1 fruit fly cellular context compared by ENCODE assay signal in the genomic region with DNA sequence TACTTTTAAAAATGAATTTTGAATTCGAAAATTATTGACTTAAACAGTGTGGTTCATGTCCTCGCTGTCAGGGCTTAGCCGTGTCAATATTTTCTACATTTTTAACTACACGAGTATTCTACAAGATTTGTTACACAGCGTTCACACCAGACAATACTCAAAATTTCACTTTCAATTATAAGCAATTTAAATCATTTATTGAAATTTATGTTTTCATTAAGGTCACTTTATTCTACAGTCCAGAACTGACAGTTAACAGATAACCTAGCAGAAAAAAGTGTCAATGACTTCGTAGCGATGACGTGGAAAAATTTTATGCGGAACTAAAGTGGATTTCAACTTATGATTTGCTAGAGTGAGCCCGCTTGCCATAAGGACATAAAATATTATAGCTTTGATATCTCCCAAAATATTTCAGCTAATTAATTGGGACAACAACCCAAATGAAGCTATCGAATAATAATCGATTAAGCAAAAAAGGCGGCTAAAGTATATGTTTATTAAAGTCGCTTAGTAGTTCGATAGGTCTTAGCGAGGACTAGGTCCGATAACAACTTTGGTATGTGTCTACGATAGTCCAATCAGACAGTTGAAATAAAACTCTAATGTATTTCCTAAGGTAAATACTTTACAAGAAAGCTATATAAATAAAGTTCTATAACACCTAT.
A peak's percentile ranks its signal among the peaks of the same experiment; 100 is the strongest.
TF ChIP-seq lines count a peak whose summit lies in the region.

No protein-coding gene starts in this region.

TF ChIP-seq in whole organism, embryonic, 481 proteins besides CTCF, POLR2A, EP300 and RAD21 (continued from another document and continues in another):
- peak; percentile 59 for TF ChIP-seq CG2712 (tag; optimal IDR thresholded peaks at IDR 0.05; lab: Kevin White, UChicago)
- TF ChIP-seq twi (tag; optimal IDR thresholded peaks at IDR 0.05; lab: Kevin White, UChicago): no peak
- TF ChIP-seq CG15696 (tag; optimal IDR thresholded peaks at IDR 0.05; lab: Kevin White, UChicago): peak; percentile 16
- TF ChIP-seq CoRest (tag; optimal IDR thresholded peaks at IDR 0.05; lab: Kevin White, UChicago): peak; percentile 44
- TF ChIP-seq grau (tag; optimal IDR thresholded peaks at IDR 0.05; lab: Kevin White, UChicago): peak; percentile 48
- TF ChIP-seq CG4282 (GFP tag; optimal IDR thresholded peaks at IDR 0.05; lab: Kevin White, UChicago): no peak
- no peak for TF ChIP-seq ewg (GFP tag; optimal IDR thresholded peaks at IDR 0.05; lab: Kevin White, UChicago)
- TF ChIP-seq Hey (tag; optimal IDR thresholded peaks at IDR 0.05; lab: Kevin White, UChicago): no peak
- TF ChIP-seq HmgZ (tag; optimal IDR thresholded peaks at IDR 0.05; lab: Kevin White, UChicago): no peak
- TF ChIP-seq dmrt99B (tag; optimal IDR thresholded peaks at IDR 0.05; lab: Kevin White, UChicago): peak; percentile 61
- peak; percentile 74 for TF ChIP-seq seq (GFP tag; IDR thresholded peaks at IDR 0.05; lab: Robert Waterston, UW)
- TF ChIP-seq Sry-δ (GFP tag; optimal IDR thresholded peaks at IDR 0.05; lab: Kevin White, UChicago): peak; percentile 37
- no peak for TF ChIP-seq lbe (GFP tag; optimal IDR thresholded peaks at IDR 0.05; lab: Kevin White, UChicago)
- TF ChIP-seq Chrac-16 (GFP tag; optimal IDR thresholded peaks at IDR 0.05; lab: Kevin White, UChicago): no peak
- no peak for TF ChIP-seq sd (tag; optimal IDR thresholded peaks at IDR 0.05; lab: Kevin White, UChicago)
- no peak for TF ChIP-seq Ets97D (GFP tag; optimal IDR thresholded peaks at IDR 0.05; lab: Kevin White, UChicago)
- no peak for TF ChIP-seq aop (GFP tag; IDR thresholded peaks at IDR 0.05; lab: Robert Waterston, UW)
- no peak for TF ChIP-seq CG3407 (GFP tag; optimal IDR thresholded peaks at IDR 0.05; lab: Kevin White, UChicago)
- no peak for TF ChIP-seq CG14965 (GFP tag; optimal IDR thresholded peaks at IDR 0.05; lab: Kevin White, UChicago; ENCODE audit: borderline replicate concordance)
- peak; percentile 4 for TF ChIP-seq bab2 (GFP tag; optimal IDR thresholded peaks at IDR 0.05; lab: Kevin White, UChicago)
- TF ChIP-seq CG18476 (GFP tag; optimal IDR thresholded peaks at IDR 0.05; lab: Kevin White, UChicago): peak; percentile 51
- TF ChIP-seq Nf-YB (GFP tag; optimal IDR thresholded peaks at IDR 0.05; lab: Kevin White, UChicago): no peak
- TF ChIP-seq toy (GFP tag; IDR thresholded peaks at IDR 0.05; lab: Robert Waterston, UW): no peak
- no peak for TF ChIP-seq CG6175 (GFP tag; IDR thresholded peaks at IDR 0.05; lab: Robert Waterston, UW)
- TF ChIP-seq sc (optimal IDR thresholded peaks at IDR 0.05; lab: Kevin White, UChicago): no peak
- no peak for TF ChIP-seq sc (GFP tag; optimal IDR thresholded peaks at IDR 0.05; lab: Kevin White, UChicago)
- TF ChIP-seq CG15514 (GFP tag; optimal IDR thresholded peaks at IDR 0.05; lab: Kevin White, UChicago): peak; percentile 97
- peak; percentile 19; the same call in 1 of the 2 replicates for TF ChIP-seq CG17612 (GFP tag; IDR thresholded peaks at IDR 0.05; lab: Robert Waterston, UW)
- TF ChIP-seq Kr (GFP tag; optimal IDR thresholded peaks at IDR 0.05; lab: Kevin White, UChicago): no peak
- no peak for TF ChIP-seq CG7271 (tag; optimal IDR thresholded peaks at IDR 0.05; lab: Kevin White, UChicago)
- TF ChIP-seq esg (GFP tag; conservative IDR thresholded peaks at IDR 0.05; lab: Robert Waterston, UW): peak; percentile 74
- TF ChIP-seq Adf1 (GFP tag; IDR thresholded peaks at IDR 0.05; lab: Robert Waterston, UW): peak; percentile 38; the same call in 1 of the 2 replicates
- no peak for TF ChIP-seq tna (GFP tag; IDR thresholded peaks at IDR 0.05; lab: Robert Waterston, UW; ENCODE audit: partially characterized antibody)
- TF ChIP-seq CG9797 (GFP tag; optimal IDR thresholded peaks at IDR 0.05; lab: Kevin White, UChicago): no peak
- no peak for TF ChIP-seq CG11093 (GFP tag; IDR thresholded peaks at IDR 0.05; lab: Robert Waterston, UW)
- TF ChIP-seq peb (GFP tag; IDR thresholded peaks at IDR 0.05; lab: Robert Waterston, UW): no peak
- no peak for TF ChIP-seq da (GFP tag; optimal IDR thresholded peaks at IDR 0.05; lab: Kevin White, UChicago)
- TF ChIP-seq Usf (GFP tag; optimal IDR thresholded peaks at IDR 0.05; lab: Kevin White, UChicago): no peak
- TF ChIP-seq Vsx1 (GFP tag; optimal IDR thresholded peaks at IDR 0.05; lab: Kevin White, UChicago): peak; percentile 97
- TF ChIP-seq CG33213 (GFP tag; optimal IDR thresholded peaks at IDR 0.05; lab: Kevin White, UChicago): peak; percentile 7
- no peak for TF ChIP-seq Ravus (GFP tag; IDR thresholded peaks at IDR 0.05; lab: Robert Waterston, UW)
- TF ChIP-seq CG17829 (tag; optimal IDR thresholded peaks at IDR 0.05; lab: Kevin White, UChicago): no peak
- TF ChIP-seq fd64A (GFP tag; optimal IDR thresholded peaks at IDR 0.05; lab: Kevin White, UChicago): no peak
- TF ChIP-seq sqz (GFP tag; optimal IDR thresholded peaks at IDR 0.05; lab: Kevin White, UChicago): no peak
- peak; percentile 81 for TF ChIP-seq CG34422 (GFP tag; IDR thresholded peaks at IDR 0.05; lab: Robert Waterston, UW)
- no peak for TF ChIP-seq nau (GFP tag; optimal IDR thresholded peaks at IDR 0.05; lab: Kevin White, UChicago)
- TF ChIP-seq Doc2 (GFP tag; IDR thresholded peaks at IDR 0.05; lab: Robert Waterston, UW): no peak
- TF ChIP-seq CG11723 (GFP tag; optimal IDR thresholded peaks at IDR 0.05; lab: Kevin White, UChicago): no peak
- TF ChIP-seq zen (tag; optimal IDR thresholded peaks at IDR 0.05; lab: Kevin White, UChicago): peak; percentile 14
- TF ChIP-seq z (GFP tag; IDR thresholded peaks at IDR 0.05; lab: Robert Waterston, UW): no peak
- TF ChIP-seq Ptx1 (GFP tag; IDR thresholded peaks at IDR 0.05; lab: Robert Waterston, UW): peak; percentile 69; the same call in 1 of the 2 replicates
- TF ChIP-seq CG10267 (tag; optimal IDR thresholded peaks at IDR 0.05; lab: Kevin White, UChicago): peak; percentile 21
- peak; percentile 82 for TF ChIP-seq CG14014 (GFP tag; IDR thresholded peaks at IDR 0.05; lab: Robert Waterston, UW)
- TF ChIP-seq sens (GFP tag; lab: Kevin White, UChicago): peak; percentile 85
- no peak for TF ChIP-seq ftz-f1 (GFP tag; optimal IDR thresholded peaks at IDR 0.05; lab: Kevin White, UChicago)
- TF ChIP-seq knrl (GFP tag; IDR thresholded peaks at IDR 0.05; lab: Robert Waterston, UW; ENCODE audit: partially characterized antibody): peak; percentile 27; the same call in 2 of the 3 replicates
- TF ChIP-seq CG5245 (GFP tag; optimal IDR thresholded peaks at IDR 0.05; lab: Kevin White, UChicago): peak; percentile 3
- peak; percentile 57 for TF ChIP-seq BtbVII (GFP tag; optimal IDR thresholded peaks at IDR 0.05; lab: Kevin White, UChicago)
- no peak for TF ChIP-seq kni (GFP tag; optimal IDR thresholded peaks at IDR 0.05; lab: Kevin White, UChicago)
- peak; percentile 49 for TF ChIP-seq CG32772 (GFP tag; IDR thresholded peaks at IDR 0.05; lab: Robert Waterston, UW)
- TF ChIP-seq Opbp (GFP tag; IDR thresholded peaks at IDR 0.05; lab: Robert Waterston, UW; ENCODE audit: partially characterized antibody): peak; percentile 51; the same call in 2 of the 3 replicates
- TF ChIP-seq CG7963 (GFP tag; IDR thresholded peaks at IDR 0.05; lab: Robert Waterston, UW; ENCODE audit: partially characterized antibody): peak; percentile 67
- TF ChIP-seq lmd (GFP tag; IDR thresholded peaks at IDR 0.05; lab: Robert Waterston, UW): peak; percentile 72
- no peak for TF ChIP-seq tio (GFP tag; optimal IDR thresholded peaks at IDR 0.05; lab: Kevin White, UChicago)
- no peak for TF ChIP-seq stwl (tag; optimal IDR thresholded peaks at IDR 0.05; lab: Kevin White, UChicago)
- peak; percentile 23; the same call in 1 of the 2 replicates for TF ChIP-seq CG31441 (GFP tag; IDR thresholded peaks at IDR 0.05; lab: Robert Waterston, UW)
- no peak for TF ChIP-seq CG7928 (GFP tag; optimal IDR thresholded peaks at IDR 0.05; lab: Kevin White, UChicago)
- no peak for TF ChIP-seq GATAe (GFP tag; conservative IDR thresholded peaks at IDR 0.05; lab: Robert Waterston, UW)
- no peak for TF ChIP-seq Tbp (GFP tag; optimal IDR thresholded peaks at IDR 0.05; lab: Kevin White, UChicago)
- TF ChIP-seq chif (GFP tag; optimal IDR thresholded peaks at IDR 0.05; lab: Kevin White, UChicago): no peak
- peak; percentile 83 for TF ChIP-seq Rfx (GFP tag; IDR thresholded peaks at IDR 0.05; lab: Robert Waterston, UW)
- TF ChIP-seq CG8388 (GFP tag; optimal IDR thresholded peaks at IDR 0.05; lab: Kevin White, UChicago): no peak
- TF ChIP-seq Sox100B (GFP tag; optimal IDR thresholded peaks at IDR 0.05; lab: Kevin White, UChicago): peak; percentile 26
- no peak for TF ChIP-seq NK7.1 (GFP tag; optimal IDR thresholded peaks at IDR 0.05; lab: Kevin White, UChicago)
- peak; percentile 45 for TF ChIP-seq ind (GFP tag; optimal IDR thresholded peaks at IDR 0.05; lab: Kevin White, UChicago)
- TF ChIP-seq CG18599 (GFP tag; optimal IDR thresholded peaks at IDR 0.05; lab: Kevin White, UChicago): peak; percentile 58
- TF ChIP-seq fd96Cb (tag; optimal IDR thresholded peaks at IDR 0.05; lab: Kevin White, UChicago): peak; percentile 64
- no peak for TF ChIP-seq eyg (GFP tag; optimal IDR thresholded peaks at IDR 0.05; lab: Kevin White, UChicago)
- TF ChIP-seq maf-S (GFP tag; optimal IDR thresholded peaks at IDR 0.05; lab: Kevin White, UChicago): no peak
- TF ChIP-seq CG16813 (GFP tag; IDR thresholded peaks at IDR 0.05; lab: Robert Waterston, UW; ENCODE audit: partially characterized antibody): no peak; the same call in 1 of the 3 replicates
- TF ChIP-seq ken (GFP tag; IDR thresholded peaks at IDR 0.05; lab: Robert Waterston, UW): no peak; the same call in 2 of the 3 replicates
- TF ChIP-seq CG17802 (tag; optimal IDR thresholded peaks at IDR 0.05; lab: Kevin White, UChicago): peak; percentile 73
- TF ChIP-seq Deaf1 (tag; optimal IDR thresholded peaks at IDR 0.05; lab: Kevin White, UChicago): no peak
- no peak for TF ChIP-seq CG9727 (GFP tag; optimal IDR thresholded peaks at IDR 0.05; lab: Kevin White, UChicago)
- TF ChIP-seq CG30431 (GFP tag; optimal IDR thresholded peaks at IDR 0.05; lab: Kevin White, UChicago): no peak
- peak; percentile 65 for TF ChIP-seq Aef1 (GFP tag; IDR thresholded peaks at IDR 0.05; lab: Robert Waterston, UW)
- TF ChIP-seq CG12236 (GFP tag; optimal IDR thresholded peaks at IDR 0.05; lab: Kevin White, UChicago): no peak
- no peak for TF ChIP-seq yki (optimal IDR thresholded peaks at IDR 0.05; lab: Kevin White, UChicago)
- TF ChIP-seq CG9876 (GFP tag; optimal IDR thresholded peaks at IDR 0.05; lab: Kevin White, UChicago): no peak
- peak; percentile 4 for TF ChIP-seq CG17568 (GFP tag; optimal IDR thresholded peaks at IDR 0.05; lab: Kevin White, UChicago)
- TF ChIP-seq CG16815 (GFP tag; optimal IDR thresholded peaks at IDR 0.05; lab: Kevin White, UChicago): no peak
- peak; percentile 43; the same call in 1 of the 2 replicates for TF ChIP-seq CG10321 (GFP tag; IDR thresholded peaks at IDR 0.05; lab: Robert Waterston, UW)
- no peak; the same call in 1 of the 2 replicates for TF ChIP-seq bbx (GFP tag; IDR thresholded peaks at IDR 0.05; lab: Robert Waterston, UW; ENCODE audit: partially characterized antibody)
- TF ChIP-seq CG3726 (GFP tag; IDR thresholded peaks at IDR 0.05; lab: Robert Waterston, UW): no peak
- no peak for TF ChIP-seq CrebB (tag; optimal IDR thresholded peaks at IDR 0.05; lab: Kevin White, UChicago)
- TF ChIP-seq Hand (GFP tag; optimal IDR thresholded peaks at IDR 0.05; lab: Kevin White, UChicago): no peak
- TF ChIP-seq onecut (GFP tag; IDR thresholded peaks at IDR 0.05; lab: Robert Waterston, UW): no peak
- TF ChIP-seq crc (GFP tag; optimal IDR thresholded peaks at IDR 0.05; lab: Kevin White, UChicago): peak; percentile 0
- no peak for TF ChIP-seq lov (optimal IDR thresholded peaks at IDR 0.05; lab: Kevin White, UChicago)
- no peak for TF ChIP-seq lov (GFP tag; IDR thresholded peaks at IDR 0.05; lab: Robert Waterston, UW)
- no peak for TF ChIP-seq Sry-β (GFP tag; optimal IDR thresholded peaks at IDR 0.05; lab: Kevin White, UChicago)
- TF ChIP-seq CG18262 (tag; optimal IDR thresholded peaks at IDR 0.05; lab: Kevin White, UChicago): peak; percentile 55
- TF ChIP-seq CG32532 (GFP tag; IDR thresholded peaks at IDR 0.05; lab: Robert Waterston, UW): peak; percentile 87
- peak; percentile 27 for TF ChIP-seq CG17385 (GFP tag; optimal IDR thresholded peaks at IDR 0.05; lab: Kevin White, UChicago)
- no peak for TF ChIP-seq cas (GFP tag; IDR thresholded peaks at IDR 0.05; lab: Robert Waterston, UW)
- no peak for TF ChIP-seq CG2875 (GFP tag; optimal IDR thresholded peaks at IDR 0.05; lab: Kevin White, UChicago)
- TF ChIP-seq tgo (GFP tag; IDR thresholded peaks at IDR 0.05; lab: Robert Waterston, UW): peak; percentile 75
- peak; percentile 10 for TF ChIP-seq CG10274 (GFP tag; optimal IDR thresholded peaks at IDR 0.05; lab: Kevin White, UChicago)
- TF ChIP-seq CG11456 (GFP tag; IDR thresholded peaks at IDR 0.05; lab: Robert Waterston, UW): no peak
- peak; percentile 2 for TF ChIP-seq cwo (GFP tag; optimal IDR thresholded peaks at IDR 0.05; lab: Kevin White, UChicago)
- TF ChIP-seq chinmo (GFP tag; IDR thresholded peaks at IDR 0.05; lab: Robert Waterston, UW; ENCODE audit: partially characterized antibody): no peak
- TF ChIP-seq gce (GFP tag; IDR thresholded peaks at IDR 0.05; lab: Robert Waterston, UW): 0 out of 3 replicates have a peak, but pooled peaks have one; percentile 61
- no peak for TF ChIP-seq lola (GFP tag; optimal IDR thresholded peaks at IDR 0.05; lab: Kevin White, UChicago)
- no peak for TF ChIP-seq nerfin-1 (tag; optimal IDR thresholded peaks at IDR 0.05; lab: Kevin White, UChicago)
- peak; percentile 2 for TF ChIP-seq repo (GFP tag; optimal IDR thresholded peaks at IDR 0.05; lab: Kevin White, UChicago)
- no peak for TF ChIP-seq Abd-B (GFP tag; optimal IDR thresholded peaks at IDR 0.05; lab: Kevin White, UChicago)
- no peak for TF ChIP-seq CG4854 (GFP tag; optimal IDR thresholded peaks at IDR 0.05; lab: Kevin White, UChicago)
- TF ChIP-seq CG4424 (GFP tag; optimal IDR thresholded peaks at IDR 0.05; lab: Kevin White, UChicago): peak; percentile 7
- TF ChIP-seq CG8765 (GFP tag; IDR thresholded peaks at IDR 0.05; lab: Robert Waterston, UW): peak; percentile 40; the same call in 1 of the 2 replicates
- TF ChIP-seq CG4617 (GFP tag; optimal IDR thresholded peaks at IDR 0.05; lab: Kevin White, UChicago; ENCODE audit: borderline replicate concordance): no peak
- TF ChIP-seq CG10979 (tag; optimal IDR thresholded peaks at IDR 0.05; lab: Kevin White, UChicago): peak; percentile 25
- TF ChIP-seq CG11398 (GFP tag; optimal IDR thresholded peaks at IDR 0.05; lab: Kevin White, UChicago): no peak
- TF ChIP-seq CG34224 (GFP tag; IDR thresholded peaks at IDR 0.05; lab: Robert Waterston, UW; ENCODE audit: partially characterized antibody): no peak
- peak; percentile 2 for TF ChIP-seq CG9609 (GFP tag; optimal IDR thresholded peaks at IDR 0.05; lab: Kevin White, UChicago)
- no peak for TF ChIP-seq gt (GFP tag; IDR thresholded peaks at IDR 0.05; lab: Robert Waterston, UW)
